Worm (Caenorhabditis elegans) whole organism, early embryonic: ENCODE data around the gene isy-1.

Experiments
- B0310.2 ChIP-seq: sonication (generic microtip); optimal IDR thresholded peaks from 2 replicates; lab custom pipeline; 2016; ENCODE audit warnings: mild to moderate bottlenecking, missing genetic modification characterization, missing compliant biosample characterization
- ama-1 ChIP-seq: fragments of 150-350 bp; optimal IDR thresholded peaks from 2 replicates; lab custom pipeline; 2014
- ceh-13 ChIP-seq: fragments of 200-800 bp; sonication (Bioruptor generic); optimal IDR thresholded peaks from 2 replicates; lab custom pipeline; 2018; ENCODE audit warnings: mild to moderate bottlenecking, missing genetic modification characterization, missing compliant biosample characterization
- ets-7 ChIP-seq: sonication (generic microtip); optimal IDR thresholded peaks from 2 replicates; lab custom pipeline; 2016; ENCODE audit warnings: missing genotype, missing genetic modification characterization, missing compliant biosample characterization
- flt-1 ChIP-seq: fragments of 200-800 bp; sonication (Bioruptor generic); IDR thresholded peaks from 2 replicates; pipeline ENCODE4 v1.3.6; 2022; ENCODE audit warnings: missing genetic modification characterization, missing compliant biosample characterization
- hnd-1 ChIP-seq: sonication (generic microtip); optimal IDR thresholded peaks from 2 replicates; lab custom pipeline; 2016; ENCODE audit warnings: missing genetic modification characterization, missing compliant biosample characterization
- pes-1 ChIP-seq: fragments of 200-800 bp; sonication (Bioruptor generic); IDR thresholded peaks from 2 replicates; pipeline ENCODE4 v1.3.6; 2022; ENCODE audit warnings: missing genetic modification reagents, missing genetic modification characterization, missing compliant biosample characterization
- tbx-11 ChIP-seq: fragments of 200-800 bp; sonication (Bioruptor generic); IDR thresholded peaks from 2 replicates; pipeline ENCODE4 v1.3.6; 2022; ENCODE audit warnings: missing genetic modification characterization, missing compliant biosample characterization
- tra-4 ChIP-seq: sonication (generic microtip); optimal IDR thresholded peaks from 2 replicates; lab custom pipeline; 2017; ENCODE audit warnings: missing genetic modification characterization, missing compliant biosample characterization

DNA sequence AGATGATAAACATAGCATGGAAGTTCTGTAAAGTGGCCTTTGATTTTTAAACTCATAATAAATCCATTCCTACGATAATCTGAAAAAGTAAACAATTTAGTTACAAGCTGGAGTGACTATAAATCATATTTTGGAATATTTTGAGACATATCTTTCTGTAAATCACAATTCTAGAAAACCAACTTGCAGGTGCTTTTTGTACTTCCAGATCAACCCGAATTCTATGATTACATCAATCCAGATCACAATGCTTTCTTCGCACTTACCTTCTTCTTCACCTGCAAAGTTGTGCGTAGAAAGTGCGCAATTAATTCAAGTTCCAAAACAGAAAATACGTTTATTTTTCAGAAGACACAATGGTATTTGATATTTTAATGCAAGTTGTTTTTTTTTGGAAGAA is 14.3 kb upstream of the isy-1 start:
- TF ChIP-seq tbx-11 (GFP tag; lab: Robert Waterston, UW) = no peak
- TF ChIP-seq ama-1 (lab: Kevin White, UChicago) = no peak
- no peak for TF ChIP-seq tra-4
- no peak for TF ChIP-seq flt-1 (GFP tag; lab: Robert Waterston, UW)
- TF ChIP-seq hnd-1 (tag; lab: Kevin White, UChicago) = no peak
- no peak for TF ChIP-seq pes-1 (GFP tag; lab: Robert Waterston, UW)
- no peak for TF ChIP-seq ceh-13 (GFP tag; lab: Kevin White, UChicago)
- no peak for TF ChIP-seq B0310.2 (tag; lab: Kevin White, UChicago)
- TF ChIP-seq ets-7 (tag; lab: Kevin White, UChicago) = no peak
